Fruit fly (Drosophila melanogaster) whole organism: ENCODE results near the gene Arl4.

Source experiments
- CG8478 ChIP-seq: fragments of >200 bp; optimal IDR thresholded peaks from 2 replicates; lab custom pipeline; 2018; ENCODE audit warnings: inconsistent platforms
- Dll ChIP-seq: fragments of >200 bp; optimal IDR thresholded peaks from 2 replicates; lab custom pipeline; 2017
- EcR ChIP-seq, 2 experiments: fragments of >200 bp; optimal IDR thresholded peaks; 2 replicates each; lab custom pipeline; 2017; ENCODE audit warnings: missing biosample characterization in 2 of 2, missing genetic modification characterization in 2 of 2, missing genetic modification reagents in 2 of 2
- pan ChIP-seq: fragments of >200 bp; optimal IDR thresholded peaks from 2 replicates; lab custom pipeline; 2017
- psq ChIP-seq: fragments of >200 bp; optimal IDR thresholded peaks from 2 replicates; lab custom pipeline; 2017
- usp ChIP-seq: fragments of >200 bp; optimal IDR thresholded peaks from 2 replicates; lab custom pipeline; 2017; ENCODE audit warnings: missing biosample characterization, missing genetic modification characterization, mixed read lengths

Arl4 gene

dm6 chr4:179062-179919 lies at the start of gene Arl4:
Gene Arl4, minus strand, starts transcription at chr4:179389.
- TF ChIP-seq EcR (GFP tag; optimal IDR thresholded peaks at IDR 0.05; lab: Kevin White, UChicago) = no peak
- no peak for TF ChIP-seq usp (GFP tag; lab: Kevin White, UChicago)
- TF ChIP-seq Dll (lab: Kevin White, UChicago) = no peak
- TF ChIP-seq psq = no peak
- no peak for TF ChIP-seq pan (lab: Kevin White, UChicago)
- TF ChIP-seq CG8478 = no peak

DNA sequence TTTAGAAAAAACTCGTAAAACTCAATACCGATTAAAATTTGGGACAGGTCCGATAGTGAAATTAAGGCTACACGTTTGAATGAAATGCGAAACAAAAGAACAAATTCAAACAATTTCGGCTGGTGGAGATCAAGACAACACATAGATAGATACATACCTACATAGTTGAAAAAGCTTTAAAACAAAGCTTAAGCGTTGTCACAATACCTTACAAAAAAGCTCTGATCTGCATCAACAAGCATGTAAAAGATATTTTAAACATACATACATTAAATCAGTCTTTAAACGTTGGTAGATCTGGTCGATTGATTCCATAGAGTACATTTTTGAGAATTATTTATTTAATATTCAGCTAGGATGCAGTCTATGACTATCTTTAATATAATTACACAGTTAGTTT lies 48.5 kb upstream of the Arl4 start, which contains the start of the genes CG31999 and yellow-h:
TSS of gene CG31999 (minus strand) at position 101 of the 400 bp plus-strand sequence.
TSS of gene yellow-h (plus strand) at position 275 of the 400 bp plus-strand sequence.
- no peak for TF ChIP-seq EcR (GFP tag; optimal IDR thresholded peaks at IDR 0.05; lab: Kevin White, UChicago)
- no peak for TF ChIP-seq Dll (lab: Kevin White, UChicago)
- no peak for TF ChIP-seq psq
- TF ChIP-seq CG8478 = no peak
- TF ChIP-seq usp (GFP tag; lab: Kevin White, UChicago) = no peak
- TF ChIP-seq pan (lab: Kevin White, UChicago) = no peak

DNA sequence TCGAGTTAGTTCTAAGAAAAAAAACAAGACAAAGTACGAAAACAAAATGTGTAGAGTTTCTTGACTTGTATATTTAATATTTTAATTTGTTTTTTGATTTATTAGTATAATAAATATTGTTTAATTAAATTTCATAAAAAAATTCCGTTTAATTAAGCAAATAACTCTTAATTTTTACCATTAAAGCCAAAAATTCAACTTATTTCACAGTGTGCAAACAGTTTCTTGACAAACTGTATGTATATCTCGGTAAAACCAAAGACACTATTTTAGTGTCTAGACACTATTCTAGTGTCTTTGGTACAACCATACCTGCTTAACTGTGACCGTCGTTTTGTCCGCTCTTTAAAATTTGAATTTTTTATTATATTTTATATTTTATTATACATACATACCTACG lies 47.6 kb upstream of the Arl4 start:
- TF ChIP-seq usp (GFP tag; lab: Kevin White, UChicago) (no peak), Dll (lab: Kevin White, UChicago) (no peak), psq (no peak), EcR (GFP tag; optimal IDR thresholded peaks at IDR 0.05; lab: Kevin White, UChicago) (no peak), pan (lab: Kevin White, UChicago) (no peak), CG8478 (no peak)

DNA sequence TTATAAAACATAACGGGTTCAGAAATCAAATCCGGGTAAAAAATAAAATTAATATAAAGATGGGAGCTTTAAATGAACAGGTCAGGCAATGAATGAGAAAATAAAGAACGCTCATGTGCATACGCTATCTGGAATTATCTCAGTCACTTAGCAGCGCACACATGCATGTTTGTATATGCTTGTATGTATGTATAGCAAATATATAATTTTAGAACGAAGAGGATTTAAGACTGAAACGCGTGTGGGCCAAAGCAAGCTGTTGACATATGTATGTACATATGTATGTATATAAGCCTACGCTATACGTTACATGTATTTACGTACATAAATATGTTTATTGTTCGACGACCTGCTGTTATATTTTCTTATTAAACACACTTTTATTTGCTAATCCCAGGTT lies 46.6 kb upstream of the Arl4 start:
- no peak for TF ChIP-seq EcR (GFP tag; optimal IDR thresholded peaks at IDR 0.05; lab: Kevin White, UChicago)

- TF ChIP-seq CG8478 (no peak), EcR (GFP tag; optimal IDR thresholded peaks at IDR 0.05; lab: Kevin White, UChicago) (no peak), usp (GFP tag; lab: Kevin White, UChicago) (no peak), pan (lab: Kevin White, UChicago) (no peak), Dll (lab: Kevin White, UChicago) (no peak), psq (no peak)
Measured at dm6 chr4:210011-210649, 30.9 kb upstream of the Arl4 start, which contains the start of gene Crk. Gene Crk, plus strand, starts transcription at chr4:210224.

DNA sequence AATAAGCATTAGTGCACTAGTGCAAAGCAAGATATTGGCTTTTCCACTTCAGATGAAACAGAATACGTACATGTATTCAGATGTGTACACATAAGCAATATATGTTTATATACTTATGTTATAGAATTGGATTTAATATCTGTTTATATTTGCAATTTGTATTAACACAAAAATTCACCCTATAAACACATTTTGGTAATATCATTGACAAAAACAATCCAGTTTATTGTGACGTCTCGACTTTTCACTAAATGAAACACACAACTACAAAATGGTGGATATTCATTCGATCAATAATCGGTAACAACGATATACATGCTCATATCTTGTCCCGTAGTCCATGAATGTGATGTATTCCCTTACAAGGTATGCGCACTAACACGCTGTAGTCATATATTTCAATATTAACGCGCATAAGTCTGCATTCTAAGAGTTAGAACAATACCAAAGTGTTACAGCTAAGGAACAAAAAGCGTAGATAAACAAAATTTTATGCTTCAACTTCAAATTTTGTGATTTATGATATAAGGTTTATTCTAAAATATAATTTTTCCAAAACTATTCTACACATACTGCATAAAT lies 26.6 kb upstream of the Arl4 start, which contains the start of gene CG31998:
TSS of gene CG31998 (minus strand) at position 275 of the 582 bp plus-strand sequence.
- TF ChIP-seq psq (no peak), CG8478 (no peak), usp (GFP tag; lab: Kevin White, UChicago) (no peak), pan (lab: Kevin White, UChicago) (no peak)

dm6 chr4:193386-194334 lies 14.5 kb upstream of the Arl4 start, which contains the start of gene Abcd1:
Gene Abcd1, minus strand, starts transcription at chr4:193829.
- TF ChIP-seq psq (no peak), Dll (lab: Kevin White, UChicago) (no peak), pan (lab: Kevin White, UChicago) (no peak), usp (GFP tag; lab: Kevin White, UChicago) (no peak), EcR (GFP tag; optimal IDR thresholded peaks at IDR 0.05; lab: Kevin White, UChicago) (no peak), CG8478 (no peak)

- no peak for TF ChIP-seq usp (GFP tag; lab: Kevin White, UChicago)
- TF ChIP-seq EcR (GFP tag; optimal IDR thresholded peaks at IDR 0.05; lab: Kevin White, UChicago) = no peak
- TF ChIP-seq pan (lab: Kevin White, UChicago) = no peak
- no peak for TF ChIP-seq Dll (lab: Kevin White, UChicago)
- TF ChIP-seq psq = no peak
Measured at dm6 chr4:192540-192939, 13.4 kb upstream of the Arl4 start.

DNA sequence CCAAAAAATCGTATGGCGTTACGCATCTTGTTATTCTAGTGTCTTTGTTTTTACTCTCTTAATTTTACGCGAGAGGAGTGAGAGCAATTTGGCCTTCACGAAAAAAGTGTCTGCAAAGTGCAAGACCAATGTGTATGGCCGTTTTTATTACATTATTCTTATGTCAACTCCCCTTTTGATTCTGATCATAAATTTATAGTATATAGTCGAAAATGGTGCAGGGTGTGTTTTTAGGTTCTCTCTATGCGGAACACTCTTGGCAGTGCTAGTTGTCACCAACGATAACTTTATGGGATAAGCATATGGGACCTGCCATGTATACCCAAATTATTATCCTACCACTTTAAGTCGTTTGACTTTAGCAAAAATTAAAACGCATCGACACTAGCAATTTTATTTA lies 4.5 kb upstream of the Arl4 start:
- TF ChIP-seq usp (GFP tag; lab: Kevin White, UChicago) (no peak), CG8478 (no peak), EcR (GFP tag; optimal IDR thresholded peaks at IDR 0.05; lab: Kevin White, UChicago) (no peak), psq (no peak), Dll (lab: Kevin White, UChicago) (no peak), pan (lab: Kevin White, UChicago) (no peak)

DNA sequence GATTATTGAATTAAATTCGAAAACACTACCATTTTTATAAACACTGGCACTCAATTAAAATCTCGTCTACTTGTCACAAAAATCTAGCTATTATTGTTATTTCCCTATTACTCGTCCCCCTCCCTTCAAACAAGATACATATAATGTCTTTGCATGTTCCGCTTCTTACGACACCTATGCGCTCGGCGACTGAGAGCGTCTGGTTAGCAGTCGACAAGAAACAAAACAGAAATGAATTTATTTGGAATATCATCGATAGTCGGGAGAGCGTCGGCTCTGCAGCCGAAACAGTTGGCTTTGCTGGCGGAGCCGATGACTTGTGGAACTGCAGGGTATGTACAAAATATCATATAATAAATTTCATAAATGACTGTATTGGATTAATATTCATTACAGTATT lies 2.5 kb upstream of the Arl4 start:
- no peak for TF ChIP-seq psq
- no peak for TF ChIP-seq pan (lab: Kevin White, UChicago)

- TF ChIP-seq Dll (lab: Kevin White, UChicago) (no peak), pan (lab: Kevin White, UChicago) (no peak), psq (no peak), EcR (GFP tag; optimal IDR thresholded peaks at IDR 0.05; lab: Kevin White, UChicago) (no peak), usp (GFP tag; lab: Kevin White, UChicago) (no peak), CG8478 (no peak)
Measured at dm6 chr4:180780-181179, 1.6 kb upstream of the Arl4 start.
